Fruit fly (Drosophila melanogaster) whole organism, larva: ENCODE data around the gene CG42390.

ENCODE experiments used
- noc ChIP-seq: fragments of 200-800 bp; sonication (Bioruptor generic); optimal IDR thresholded peaks from 3 replicates; lab custom pipeline; 2019; ENCODE audit warnings: missing biosample characterization, mild to moderate bottlenecking, missing genetic modification characterization, moderate library complexity

Gene CG42390

DNA sequence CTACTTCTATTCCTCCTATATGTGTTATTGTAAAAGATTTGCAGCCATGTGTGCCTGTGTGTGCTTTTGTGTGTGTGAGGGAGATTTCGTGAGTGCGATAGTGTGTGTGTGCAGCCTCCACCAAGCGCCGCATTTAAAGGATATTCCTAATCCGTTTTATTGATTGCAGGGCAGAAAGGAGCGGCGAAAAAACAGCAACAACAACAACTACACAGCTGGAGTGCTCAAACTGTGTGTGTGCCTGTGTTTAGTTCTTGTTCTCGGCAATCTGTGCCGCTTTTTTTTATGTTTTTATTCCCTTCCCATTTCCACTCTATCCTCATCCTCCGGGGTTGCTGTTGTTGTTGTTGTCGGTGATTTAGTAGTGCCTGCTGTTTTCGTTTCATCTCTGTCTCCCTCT is 14.6 kb downstream of the CG42390 start:
- TF ChIP-seq noc (tag; lab: Kevin White, UChicago), result no peak

dm6 chr3R:22135503-22135902 is 15.6 kb downstream of the CG42390 start:
- TF ChIP-seq noc (tag; lab: Kevin White, UChicago), result no peak

DNA sequence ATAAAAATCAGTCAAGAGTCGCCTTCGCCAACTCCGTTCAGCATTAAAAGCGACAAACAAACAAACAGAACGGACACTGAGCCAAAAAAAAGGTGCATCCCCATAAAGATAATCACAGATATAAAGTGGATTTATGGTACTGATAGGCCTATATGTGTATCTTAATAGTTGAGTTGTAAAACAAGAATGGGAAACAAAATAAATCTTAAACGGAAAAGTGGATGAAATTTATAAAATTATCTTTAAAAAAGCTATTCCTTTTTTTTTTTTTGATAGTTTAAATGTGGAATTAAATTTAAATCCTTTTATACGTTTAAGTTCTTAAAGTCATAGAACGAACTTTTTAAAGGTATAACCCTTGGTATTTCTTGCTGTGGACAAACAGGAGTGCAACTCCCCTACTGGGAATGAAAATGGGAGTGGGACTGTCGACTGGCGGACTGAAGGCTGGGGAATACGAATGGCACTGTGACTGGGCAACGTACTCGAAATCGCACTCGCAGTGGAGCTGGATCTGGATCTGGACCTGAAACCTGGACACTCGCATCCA is 17.2 kb downstream of the CG42390 start:
- no peak for TF ChIP-seq noc (tag; lab: Kevin White, UChicago)

- no peak for TF ChIP-seq noc (tag; lab: Kevin White, UChicago)
Measured at dm6 chr3R:22139113-22139512, 19.3 kb downstream of the CG42390 start.

DNA sequence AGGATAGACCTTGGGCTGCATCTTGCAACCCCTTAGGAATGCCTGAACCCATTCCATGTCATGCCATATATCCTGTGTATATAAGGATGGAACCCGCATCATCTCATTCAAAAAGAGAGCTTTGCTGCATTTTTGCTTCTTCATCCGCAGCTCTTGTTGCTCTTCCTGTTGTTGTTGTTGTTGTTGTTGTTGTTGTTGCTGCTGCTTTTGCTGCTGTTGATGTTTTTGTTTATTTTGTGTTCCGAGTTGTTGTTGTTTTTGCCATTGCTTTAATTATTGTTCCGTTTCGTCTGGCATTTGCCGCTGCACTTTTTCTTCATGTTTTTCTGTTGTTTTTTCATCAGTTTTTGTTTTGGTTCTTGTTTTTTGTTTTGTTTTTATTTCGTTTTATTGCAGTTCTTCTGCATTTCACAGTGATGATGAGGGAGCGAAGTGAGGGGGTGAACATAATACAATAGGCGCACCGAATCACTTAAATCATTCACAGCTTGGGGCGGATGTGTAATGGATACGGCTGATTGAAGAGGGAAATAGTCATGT is 20.1 kb downstream of the CG42390 start:
- TF ChIP-seq noc (tag; lab: Kevin White, UChicago), result no peak

- TF ChIP-seq noc (tag; lab: Kevin White, UChicago), result no peak
Measured at dm6 chr3R:22141332-22141731, 21.5 kb downstream of the CG42390 start.

DNA sequence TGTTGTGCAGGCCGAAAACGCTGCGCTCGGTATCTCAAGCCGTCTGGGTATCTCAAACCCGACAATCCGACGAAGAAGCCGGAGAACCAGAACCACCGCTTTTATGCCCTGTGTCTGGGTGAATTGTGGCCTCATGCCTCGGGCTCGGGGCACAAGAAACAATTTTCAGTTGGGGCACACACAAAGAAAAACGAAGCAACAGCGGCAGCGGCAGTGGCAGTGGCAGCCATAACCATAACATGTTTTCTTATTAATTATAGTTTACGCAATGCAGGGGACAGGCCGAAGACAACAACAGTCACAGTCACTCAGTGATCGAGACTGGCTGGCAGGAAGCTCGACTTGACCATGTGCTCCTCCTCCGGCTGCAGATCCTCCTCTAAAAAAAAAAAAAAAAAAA is 22.6 kb downstream of the CG42390 start:
- TF ChIP-seq noc (tag; lab: Kevin White, UChicago), result no peak

- TF ChIP-seq noc (tag; lab: Kevin White, UChicago), result no peak
Measured at dm6 chr3R:22145425-22146411, 25.9 kb downstream of the CG42390 start.

DNA sequence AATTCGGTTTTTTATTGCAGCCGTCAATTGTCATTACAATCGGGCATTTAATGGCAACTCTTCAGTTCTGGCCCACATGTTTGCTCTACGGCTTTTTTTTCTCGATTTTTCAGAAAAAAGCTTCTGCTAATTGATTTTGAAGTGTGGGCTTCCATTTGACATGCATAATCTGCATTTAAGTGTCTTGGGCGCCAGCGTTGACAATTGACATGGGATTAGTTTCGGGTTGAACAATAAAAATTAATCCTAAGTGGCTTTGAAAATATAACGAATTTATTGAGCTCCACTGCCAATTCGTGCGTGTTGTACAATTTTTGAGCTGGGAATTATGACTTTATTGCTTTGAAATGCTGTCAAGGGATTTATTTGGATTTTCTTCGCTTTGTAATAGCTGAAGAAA is 26.7 kb downstream of the CG42390 start:
- no peak for TF ChIP-seq noc (tag; lab: Kevin White, UChicago)

dm6 chr3R:22147426-22147825 is 27.6 kb downstream of the CG42390 start:
- no peak for TF ChIP-seq noc (tag; lab: Kevin White, UChicago)

dm6 chr3R:22148274-22148673 is 28.4 kb downstream of the CG42390 start:
- no peak for TF ChIP-seq noc (tag; lab: Kevin White, UChicago)

DNA sequence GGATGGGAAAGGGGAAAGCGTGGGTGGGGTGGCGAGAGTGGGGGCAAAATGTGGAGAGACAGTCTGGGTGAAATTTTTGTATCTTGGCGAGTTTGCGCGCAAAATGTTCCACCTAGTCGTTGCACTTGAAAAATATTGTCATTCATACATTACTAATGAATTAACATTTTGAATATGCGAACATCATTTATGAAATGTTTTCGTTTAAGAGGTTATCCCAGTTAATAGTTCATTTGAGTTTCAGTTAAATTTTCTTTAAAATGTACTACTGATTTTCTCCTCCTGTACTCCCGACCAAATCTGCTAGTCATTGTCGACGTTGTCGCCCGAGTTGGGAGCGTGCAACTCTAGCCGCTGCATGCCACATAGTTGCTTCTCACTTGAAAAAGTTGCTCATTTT is 30.1 kb downstream of the CG42390 start:
- no peak for TF ChIP-seq noc (tag; lab: Kevin White, UChicago)

dm6 chr3R:22150433-22150832 is 30.6 kb downstream of the CG42390 start:
- no peak for TF ChIP-seq noc (tag; lab: Kevin White, UChicago)

- no peak for TF ChIP-seq noc (tag; lab: Kevin White, UChicago)
Measured at dm6 chr3R:22152424-22152823, 32.6 kb downstream of the CG42390 start.

- no peak for TF ChIP-seq noc (tag; lab: Kevin White, UChicago)
Measured at dm6 chr3R:22153693-22154092, 33.8 kb downstream of the CG42390 start.

DNA sequence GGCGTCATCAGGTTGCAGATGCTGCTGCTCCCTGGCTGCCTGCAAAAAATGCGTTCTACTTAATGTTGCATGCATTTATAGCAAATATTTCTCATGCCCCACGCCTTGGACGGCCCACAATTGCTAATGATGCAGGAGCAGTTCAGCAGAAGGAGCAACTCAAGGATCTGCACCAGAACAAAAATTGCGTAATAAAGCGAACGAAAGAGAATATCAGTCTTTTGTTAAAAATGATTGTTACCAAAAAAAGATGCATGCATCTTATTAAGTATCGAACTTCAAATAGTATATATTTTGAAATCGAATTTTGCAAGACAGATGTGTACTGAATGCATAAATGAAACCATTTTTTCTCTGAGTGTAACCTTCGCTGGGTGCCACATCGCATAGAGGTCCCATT is 38.4 kb downstream of the CG42390 start:
- no peak for TF ChIP-seq noc (tag; lab: Kevin White, UChicago)

DNA sequence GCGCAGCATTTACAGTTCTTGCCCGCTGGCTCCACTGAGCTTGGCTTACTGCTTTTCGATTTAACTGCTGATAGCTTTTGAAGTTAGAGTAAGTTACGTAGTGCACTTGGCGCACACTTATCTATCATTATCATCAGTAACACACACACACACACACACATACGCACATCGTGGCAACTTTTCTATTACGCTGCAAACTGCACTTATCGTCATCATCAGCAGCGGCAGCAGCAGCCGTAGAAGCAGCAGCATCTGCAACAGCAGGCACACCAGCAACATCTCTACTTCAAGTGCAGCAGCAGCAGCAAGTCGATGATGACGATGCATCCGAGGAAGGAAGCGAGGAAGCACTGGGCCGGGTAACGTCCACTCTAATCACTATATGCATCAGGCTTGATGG is 38.8 kb downstream of the CG42390 start:
- TF ChIP-seq noc (tag; lab: Kevin White, UChicago), result no peak
